Fruit fly (Drosophila melanogaster): Measurements from ENCODE around the gene CG43673.
A peak's percentile ranks its signal among the peaks of the same experiment; 100 is the strongest.

Gene CG43673

dm6 chrX:15733995-15734394 is 45.0 kb upstream of the CG43673 start, which contains the start of the genes CG12379 and MagR (continued):
- TF ChIP-seq Dip2 (GFP tag; IDR thresholded peaks at IDR 0.05) (no peak), CG18262 (tag; optimal IDR thresholded peaks at IDR 0.05) (peak; percentile 43), emc (GFP tag; optimal IDR thresholded peaks at IDR 0.05) (peak; percentile 9), Hand (GFP tag; optimal IDR thresholded peaks at IDR 0.05) (no peak), Elba2 (GFP tag; optimal IDR thresholded peaks at IDR 0.05) (peak; percentile 8), CG10366 (GFP tag; IDR thresholded peaks at IDR 0.05) (peak; percentile 28; the same call in 1 of the 2 replicates), CG1233 (GFP tag; optimal IDR thresholded peaks at IDR 0.05) (peak; percentile 46), Bgb (GFP tag; IDR thresholded peaks at IDR 0.05; ENCODE audit: partially characterized antibody) (peak; percentile 61; the same call in 1 of the 2 replicates), CG14667 (GFP tag; IDR thresholded peaks at IDR 0.05) (no peak), Dfd (GFP tag; optimal IDR thresholded peaks at IDR 0.05) (no peak), Nf-YC (tag; optimal IDR thresholded peaks at IDR 0.05) (peak; percentile 72), Bdp1 (GFP tag; optimal IDR thresholded peaks at IDR 0.05) (peak; percentile 42), zen2 (GFP tag; IDR thresholded peaks at IDR 0.05; ENCODE audit: partially characterized antibody) (peak; percentile 37; the same call in 1 of the 3 replicates), knrl (GFP tag; IDR thresholded peaks at IDR 0.05; ENCODE audit: partially characterized antibody) (peak; percentile 86), Med (GFP tag) (peak; percentile 91), CG2116 (GFP tag; optimal IDR thresholded peaks at IDR 0.05) (peak; percentile 79), sug (tag; optimal IDR thresholded peaks at IDR 0.05) (peak; percentile 83), BtbVII (GFP tag; optimal IDR thresholded peaks at IDR 0.05) (peak; percentile 19), dpn (GFP tag; optimal IDR thresholded peaks at IDR 0.05) (peak; percentile 53 to 71), CG18619 (GFP tag; optimal IDR thresholded peaks at IDR 0.05) (peak; percentile 29), Sry-δ (GFP tag; optimal IDR thresholded peaks at IDR 0.05) (peak; percentile 85), CG14860 (GFP tag; IDR thresholded peaks at IDR 0.05; ENCODE audit: partially characterized antibody) (peak; percentile 77), psq (GFP tag; optimal IDR thresholded peaks at IDR 0.05) (no peak), CG8924 (tag; optimal IDR thresholded peaks at IDR 0.05) (peak; percentile 48), Six4 (GFP tag; optimal IDR thresholded peaks at IDR 0.05) (peak; percentile 3), ind (GFP tag; optimal IDR thresholded peaks at IDR 0.05) (peak; percentile 62), slou (GFP tag; optimal IDR thresholded peaks at IDR 0.05) (peak; percentile 35), Gug (GFP tag; IDR thresholded peaks at IDR 0.05) (peak; percentile 52; the same call in 1 of the 4 replicates), NfI (GFP tag; optimal IDR thresholded peaks at IDR 0.05) (peak; percentile 56), br (optimal IDR thresholded peaks at IDR 0.05) (no peak), CG10431 (GFP tag; optimal IDR thresholded peaks at IDR 0.05) (no peak), org-1 (GFP tag; optimal IDR thresholded peaks at IDR 0.05) (no peak), CG30431 (GFP tag; optimal IDR thresholded peaks at IDR 0.05) (no peak), Fer3 (tag; optimal IDR thresholded peaks at IDR 0.05) (peak; percentile 66), CG33557 (GFP tag; optimal IDR thresholded peaks at IDR 0.05) (peak; percentile 64), CG16863 (GFP tag; optimal IDR thresholded peaks at IDR 0.05) (peak; percentile 45), pum (GFP tag; optimal IDR thresholded peaks at IDR 0.05) (peak; percentile 55), CG6683 (GFP tag; optimal IDR thresholded peaks at IDR 0.05) (no peak), CG15479 (GFP tag; optimal IDR thresholded peaks at IDR 0.05) (no peak), CG17186 (GFP tag; optimal IDR thresholded peaks at IDR 0.05) (peak; percentile 7), Xbp1 (GFP tag; optimal IDR thresholded peaks at IDR 0.05) (peak; percentile 56), ato (GFP tag; IDR thresholded peaks at IDR 0.05; ENCODE audit: partially characterized antibody) (0 out of 2 replicates have a peak, but pooled peaks have one; percentile 31), dysf (GFP tag; IDR thresholded peaks at IDR 0.05) (peak; percentile 56; the same call in 1 of the 3 replicates), gce (GFP tag; IDR thresholded peaks at IDR 0.05) (no peak), Jarid2 (GFP tag; optimal IDR thresholded peaks at IDR 0.05) (no peak), CG18476 (GFP tag; optimal IDR thresholded peaks at IDR 0.05) (no peak), Adf1 (GFP tag; IDR thresholded peaks at IDR 0.05) (0 out of 2 replicates have a peak, but pooled peaks have one; percentile 20), CG10267 (tag; optimal IDR thresholded peaks at IDR 0.05) (peak; percentile 52), dm (GFP tag; optimal IDR thresholded peaks at IDR 0.05) (peak; percentile 38), Dad (GFP tag; optimal IDR thresholded peaks at IDR 0.05) (peak; percentile 48)
